Fruit fly (Drosophila melanogaster) whole organism, embryonic: ENCODE results near the gene IA-2.

Experiments
- Aef1 ChIP-seq: fragments of 200-800 bp; sonication (Bioruptor generic); IDR thresholded peaks from 3 replicates; pipeline ENCODE4 v1.3.6; 2022; ENCODE audit warnings: missing biosample characterization, missing genetic modification characterization
- Atf6 ChIP-seq: fragments of 200-800 bp; sonication (Bioruptor generic); IDR thresholded peaks from 2 replicates; pipeline ENCODE4 v1.3.6; 2022; ENCODE audit warnings: missing biosample characterization, missing genetic modification characterization
- B-H1 ChIP-seq: fragments of 200-800 bp; sonication (Bioruptor generic); IDR thresholded peaks from 3 replicates; pipeline ENCODE4 v1.3.6; 2022; ENCODE audit warnings: missing biosample characterization, missing genetic modification characterization
- CG10209 ChIP-seq: fragments of 200-800 bp; sonication (Bioruptor generic); optimal IDR thresholded peaks from 3 replicates; lab custom pipeline; 2017; ENCODE audit warnings: missing biosample characterization, mild to moderate bottlenecking, missing genetic modification characterization, missing genetic modification reagents
- CG1024 ChIP-seq: fragments of 200-800 bp; sonication (Bioruptor generic); IDR thresholded peaks from 2 replicates; pipeline ENCODE4 v1.3.6; 2022; ENCODE audit warnings: missing biosample characterization, missing genetic modification characterization
- CG10543 ChIP-seq: fragments of 200-800 bp; sonication (Bioruptor generic); optimal IDR thresholded peaks from 3 replicates; lab custom pipeline; 2017; ENCODE audit warnings: missing biosample characterization, mild to moderate bottlenecking, missing genetic modification characterization, moderate library complexity
- CG11085 ChIP-seq: fragments of 200-800 bp; sonication (Bioruptor generic); IDR thresholded peaks from 2 replicates; pipeline ENCODE4 v1.3.6; 2022; ENCODE audit warnings: missing biosample characterization, missing genetic modification characterization
- CG11247 ChIP-seq: fragments of 200-800 bp; sonication (Bioruptor generic); IDR thresholded peaks from 2 replicates; pipeline ENCODE4 v1.3.6; 2022; ENCODE audit warnings: missing biosample characterization, missing genetic modification characterization
- CG15011 ChIP-seq: fragments of 200-800 bp; sonication (Bioruptor generic); optimal IDR thresholded peaks from 3 replicates; lab custom pipeline; 2018; ENCODE audit warnings: missing biosample characterization, mild to moderate bottlenecking, missing genetic modification characterization
- CG15479 ChIP-seq: fragments of 200-800 bp; sonication (Bioruptor generic); optimal IDR thresholded peaks from 3 replicates; lab custom pipeline; 2019; ENCODE audit warnings: missing biosample characterization, mild to moderate bottlenecking, missing genetic modification characterization, moderate library complexity
- CG1603 ChIP-seq: fragments of 200-800 bp; sonication (Bioruptor generic); optimal IDR thresholded peaks from 2 replicates; lab custom pipeline; 2019; ENCODE audit warnings: missing biosample characterization, mild to moderate bottlenecking, missing genetic modification characterization, moderate library complexity
- CG2120 ChIP-seq: fragments of 200-800 bp; sonication (Bioruptor generic); optimal IDR thresholded peaks from 3 replicates; lab custom pipeline; 2016; ENCODE audit warnings: missing biosample characterization, missing genetic modification characterization
- CG30403 ChIP-seq: fragments of 200-800 bp; sonication (Bioruptor generic); optimal IDR thresholded peaks from 3 replicates; lab custom pipeline; 2016; ENCODE audit warnings: missing biosample characterization, missing genetic modification characterization
- CG3281 ChIP-seq: fragments of 200-800 bp; sonication (Bioruptor generic); optimal IDR thresholded peaks from 3 replicates; lab custom pipeline; 2017; ENCODE audit warnings: missing biosample characterization, mild to moderate bottlenecking, missing genetic modification characterization
- CG3838 ChIP-seq: fragments of 200-800 bp; sonication (Bioruptor generic); optimal IDR thresholded peaks from 3 replicates; lab custom pipeline; 2016; ENCODE audit warnings: missing biosample characterization, missing genetic modification characterization
- CG4617 ChIP-seq: fragments of 200-800 bp; sonication (Bioruptor generic); optimal IDR thresholded peaks from 3 replicates; lab custom pipeline; 2016; ENCODE audit warnings: missing biosample characterization, missing genetic modification characterization, borderline replicate concordance
- CG5953 ChIP-seq: fragments of 200-800 bp; sonication (Bioruptor generic); IDR thresholded peaks from 2 replicates; pipeline ENCODE4 v1.3.6; 2022; ENCODE audit warnings: missing biosample characterization, missing genetic modification characterization
- CG6689 ChIP-seq: fragments of 200-800 bp; sonication (Bioruptor generic); IDR thresholded peaks from 2 replicates; pipeline ENCODE4 v1.3.6; 2022; ENCODE audit warnings: missing biosample characterization, missing genetic modification characterization
- CG7745 ChIP-seq: fragments of 200-800 bp; sonication (Bioruptor generic); optimal IDR thresholded peaks from 2 replicates; lab custom pipeline; 2018; ENCODE audit warnings: missing biosample characterization, mild to moderate bottlenecking, missing genetic modification characterization, moderate library complexity
- CG8290 ChIP-seq, 3 experiments: fragments of 200-800 bp; sonication (Bioruptor generic); optimal IDR thresholded peaks; 2 replicates each; lab custom pipeline; 2016 to 2019; ENCODE audit warnings: missing biosample characterization in 3 of 3, missing genetic modification characterization in 3 of 3, mild to moderate bottlenecking in 2 of 3, moderate library complexity in 1 of 3
- E2f1 ChIP-seq: fragments of 200-800 bp; sonication (Bioruptor generic); IDR thresholded peaks from 2 replicates; pipeline ENCODE4 v1.3.6; 2022; ENCODE audit warnings: missing biosample characterization, missing genetic modification characterization
- E2f2 ChIP-seq: fragments of 200-800 bp; sonication (Bioruptor generic); IDR thresholded peaks from 2 replicates; pipeline ENCODE4 v1.3.6; 2022; ENCODE audit warnings: missing biosample characterization, missing genetic modification characterization
- Ets97D ChIP-seq: fragments of 200-800 bp; sonication (Bioruptor generic); optimal IDR thresholded peaks from 3 replicates; lab custom pipeline; 2016; ENCODE audit warnings: missing biosample characterization, missing genetic modification characterization
- H15 ChIP-seq: fragments of 200-800 bp; sonication (Bioruptor generic); IDR thresholded peaks from 3 replicates; pipeline ENCODE4 v1.3.6; 2022; ENCODE audit warnings: missing biosample characterization, missing genetic modification characterization
- H2.0 ChIP-seq: fragments of 200-800 bp; sonication (Bioruptor generic); IDR thresholded peaks from 2 replicates; pipeline ENCODE4 v1.3.6; 2022; ENCODE audit warnings: missing biosample characterization, missing genetic modification characterization
- HHEX ChIP-seq: fragments of 200-800 bp; sonication (Bioruptor generic); optimal IDR thresholded peaks from 3 replicates; lab custom pipeline; 2017; ENCODE audit warnings: missing biosample characterization, mild to moderate bottlenecking, missing genetic modification characterization, missing genetic modification reagents
- Hr3 ChIP-seq: fragments of 200-800 bp; sonication (Bioruptor generic); optimal IDR thresholded peaks from 3 replicates; lab custom pipeline; 2016; ENCODE audit warnings: missing biosample characterization, missing genetic modification characterization
- Optix ChIP-seq: fragments of 200-800 bp; sonication (Bioruptor generic); IDR thresholded peaks from 3 replicates; pipeline ENCODE4 v1.3.6; 2022; ENCODE audit warnings: missing biosample characterization, missing genetic modification characterization
- Pdp1 ChIP-seq, 2 experiments: fragments of 200-800 bp; sonication (Bioruptor generic); optimal IDR thresholded peaks; 3 replicates each; lab custom pipeline; 2016; ENCODE audit warnings: missing biosample characterization in 2 of 2, missing genetic modification characterization in 2 of 2, mild to moderate bottlenecking in 1 of 2, moderate library complexity in 1 of 2
- Scr ChIP-seq: fragments of 200-800 bp; sonication (Bioruptor generic); IDR thresholded peaks from 2 replicates; pipeline ENCODE4 v1.3.6; 2022; ENCODE audit warnings: missing biosample characterization, missing genetic modification characterization; ENCODE audit not compliant: partially characterized antibody
- Sox100B ChIP-seq: fragments of 200-800 bp; sonication (Bioruptor generic); optimal IDR thresholded peaks from 3 replicates; lab custom pipeline; 2018; ENCODE audit warnings: missing biosample characterization, mild to moderate bottlenecking, missing genetic modification characterization
- Stat92E ChIP-seq, 3 experiments: fragments of >200 bp in 2 of 3; fragments of 200-800 bp in 1 of 3; sonication (Bioruptor generic) in 1 of 3; optimal IDR thresholded peaks; 2 replicates each; lab custom pipeline; 2017 to 2019; ENCODE audit warnings: missing biosample characterization in 3 of 3, missing genetic modification characterization in 3 of 3, mild to moderate bottlenecking in 1 of 3, moderate library complexity in 1 of 3
- TFAM ChIP-seq: fragments of 200-800 bp; sonication (Bioruptor generic); optimal IDR thresholded peaks from 2 replicates; lab custom pipeline; 2017; ENCODE audit warnings: missing biosample characterization, missing genetic modification characterization, inconsistent platforms
- amos ChIP-seq: fragments of 200-800 bp; sonication (Bioruptor generic); IDR thresholded peaks from 2 replicates; pipeline ENCODE4 v1.3.6; 2022; ENCODE audit warnings: missing biosample characterization, missing genetic modification characterization; ENCODE audit not compliant: partially characterized antibody
- cas ChIP-seq: fragments of 200-800 bp; sonication (Bioruptor generic); IDR thresholded peaks from 2 replicates; pipeline ENCODE4 v1.3.6; 2022; ENCODE audit warnings: missing biosample characterization, missing genetic modification characterization
- ci ChIP-seq: fragments of 200-800 bp; sonication (Bioruptor generic); IDR thresholded peaks from 3 replicates; pipeline ENCODE4 v1.3.6; 2022; ENCODE audit warnings: missing biosample characterization, missing genetic modification characterization
- crol ChIP-seq: fragments of 200-800 bp; sonication (Bioruptor generic); IDR thresholded peaks from 2 replicates; pipeline ENCODE4 v1.3.6; 2022; ENCODE audit warnings: missing biosample characterization, missing genetic modification characterization
- dimm ChIP-seq: fragments of 200-800 bp; sonication (Bioruptor generic); IDR thresholded peaks from 2 replicates; pipeline ENCODE4 v1.3.6; 2022; ENCODE audit warnings: missing biosample characterization, missing genetic modification characterization
- fru ChIP-seq: fragments of >200 bp; optimal IDR thresholded peaks from 2 replicates; lab custom pipeline; 2017
- grn ChIP-seq: fragments of 200-800 bp; sonication (Bioruptor generic); optimal IDR thresholded peaks from 3 replicates; lab custom pipeline; 2017; ENCODE audit warnings: missing biosample characterization, missing genetic modification characterization
- hth ChIP-seq: fragments of >200 bp; optimal IDR thresholded peaks from 2 replicates; lab custom pipeline; 2017; ENCODE audit warnings: inconsistent platforms
- mam ChIP-seq: fragments of 200-800 bp; sonication (Bioruptor generic); optimal IDR thresholded peaks from 3 replicates; lab custom pipeline; 2016; ENCODE audit warnings: missing biosample characterization, missing genetic modification characterization
- oc ChIP-seq: fragments of 200-800 bp; sonication (Bioruptor generic); optimal IDR thresholded peaks from 2 replicates; lab custom pipeline; 2018; ENCODE audit warnings: missing biosample characterization, mild to moderate bottlenecking, missing genetic modification characterization, moderate library complexity
- p53 ChIP-seq: fragments of 200-800 bp; sonication (Bioruptor generic); optimal IDR thresholded peaks from 2 replicates; lab custom pipeline; 2016; ENCODE audit warnings: missing biosample characterization, missing genetic modification characterization
- ranshi ChIP-seq: fragments of 200-800 bp; sonication (Bioruptor generic); IDR thresholded peaks from 2 replicates; pipeline ENCODE4 v1.3.6; 2022; ENCODE audit warnings: missing biosample characterization, missing genetic modification characterization
- sens ChIP-seq: fragments of 200-800 bp; sonication (Bioruptor generic); peaks from one replicate; lab custom pipeline; 2016; ENCODE audit warnings: missing biosample characterization, missing genetic modification characterization
- shn ChIP-seq: fragments of 200-800 bp; sonication (Bioruptor generic); optimal IDR thresholded peaks from 3 replicates; lab custom pipeline; 2016; ENCODE audit warnings: missing biosample characterization, missing genetic modification characterization
- slbo ChIP-seq: fragments of 200-800 bp; sonication (Bioruptor generic); IDR thresholded peaks from 2 replicates; pipeline ENCODE4 v1.3.6; 2022; ENCODE audit warnings: missing biosample characterization, missing genetic modification characterization
- stc ChIP-seq: fragments of 200-800 bp; sonication (Bioruptor generic); IDR thresholded peaks from 2 replicates; pipeline ENCODE4 v1.3.6; 2022; ENCODE audit warnings: missing biosample characterization, missing genetic modification characterization
- zen ChIP-seq: fragments of 200-800 bp; sonication (Bioruptor generic); optimal IDR thresholded peaks from 3 replicates; lab custom pipeline; 2018; ENCODE audit warnings: missing biosample characterization, mild to moderate bottlenecking, missing genetic modification characterization, moderate library complexity

Gene IA-2

dm6 chr2L:1077469-1077993, 29.7 kb upstream of the IA-2 start, which contains the start of the genes S and ast (continued):
- TF ChIP-seq CG15479 (GFP tag; lab: Kevin White, UChicago) (peak; percentile 70), hth (no peak), CG5953 (GFP tag; lab: Robert Waterston, UW) (no peak), Scr (GFP tag; lab: Robert Waterston, UW) (peak; percentile 97)
- TF ChIP-seq, all 482 proteins: peak for 217

dm6 chr2L:1077053-1077452, 29.2 kb upstream of the IA-2 start:
- TF ChIP-seq Sox100B (no peak), Pdp1 (GFP tag; optimal IDR thresholded peaks at IDR 0.05; lab: Kevin White, UChicago) (peak in 1 of 2 experiments; percentile 1), CG10543 (GFP tag; lab: Kevin White, UChicago) (no peak), sens (GFP tag; lab: Kevin White, UChicago) (peak; percentile 82), CG1024 (no peak), Aef1 (GFP tag; lab: Robert Waterston, UW) (peak; percentile 34; the same call in 1 of the 3 replicates), shn (GFP tag; lab: Kevin White, UChicago) (no peak), p53 (no peak), CG30403 (no peak), CG7745 (tag; lab: Kevin White, UChicago) (no peak), zen (tag; lab: Kevin White, UChicago) (no peak), cas (GFP tag; lab: Robert Waterston, UW) (no peak), CG3838 (GFP tag; lab: Kevin White, UChicago) (no peak), Ets97D (GFP tag; lab: Kevin White, UChicago) (no peak), CG2120 (GFP tag; lab: Kevin White, UChicago) (no peak), fru (lab: Kevin White, UChicago) (no peak), mam (GFP tag; lab: Kevin White, UChicago) (no peak), ci (peak; percentile 50; the same call in 1 of the 3 replicates), CG11247 (no peak), ranshi (GFP tag; lab: Robert Waterston, UW) (no peak), oc (peak; percentile 28), E2f1 (GFP tag; lab: Robert Waterston, UW) (0 out of 2 replicates have a peak, but pooled peaks have one; percentile 17), Atf6 (GFP tag; lab: Robert Waterston, UW) (no peak), Optix (GFP tag; lab: Robert Waterston, UW) (no peak), TFAM (no peak), CG15011 (GFP tag; lab: Kevin White, UChicago) (no peak), CG6689 (no peak), CG4617 (GFP tag; lab: Kevin White, UChicago) (no peak), CG1603 (tag; lab: Kevin White, UChicago) (no peak), stc (GFP tag; lab: Robert Waterston, UW) (no peak), dimm (GFP tag; lab: Robert Waterston, UW) (no peak), E2f2 (GFP tag; lab: Robert Waterston, UW) (no peak), H2.0 (GFP tag; lab: Robert Waterston, UW) (no peak), HHEX (GFP tag; lab: Kevin White, UChicago) (no peak), CG8290 (GFP tag; optimal IDR thresholded peaks at IDR 0.05; lab: Kevin White, UChicago) (no peak), CG8290 (tag; optimal IDR thresholded peaks at IDR 0.05; lab: Kevin White, UChicago) (peak in 1 of 2 experiments; percentile 52), grn (GFP tag; lab: Kevin White, UChicago) (no peak), B-H1 (GFP tag; lab: Robert Waterston, UW) (no peak), Stat92E (GFP tag; optimal IDR thresholded peaks at IDR 0.05; lab: Kevin White, UChicago) (no peak), Hr3 (no peak), CG11085 (GFP tag; lab: Robert Waterston, UW) (no peak), CG3281 (GFP tag; lab: Kevin White, UChicago) (no peak), CG10209 (no peak), slbo (GFP tag; lab: Robert Waterston, UW) (no peak), crol (no peak), H15 (no peak), amos (GFP tag; lab: Robert Waterston, UW) (peak; percentile 42; the same call in 1 of the 2 replicates)
